Worm (Caenorhabditis elegans) whole organism, L4 larva: ENCODE data around the gene F32D8.4.
A peak's percentile ranks its signal among the peaks of the same experiment; 100 is the strongest.

Experiments
- T20F7.1 ChIP-seq: fragments of 200-800 bp; sonication (Bioruptor generic); optimal IDR thresholded peaks from 2 replicates; lab custom pipeline; 2018; ENCODE audit warnings: mild to moderate bottlenecking, missing genetic modification characterization, missing compliant biosample characterization
- Y105C5A.15 ChIP-seq: fragments of 200-800 bp; sonication (Bioruptor generic); IDR thresholded peaks from 2 replicates; pipeline ENCODE4 v1.3.6; 2022; ENCODE audit warnings: missing genetic modification characterization, missing compliant biosample characterization
- Y5F2A.4 ChIP-seq: fragments of 200-800 bp; sonication (Bioruptor generic); optimal IDR thresholded peaks from 2 replicates; lab custom pipeline; 2018; ENCODE audit warnings: mild to moderate bottlenecking, missing genetic modification characterization, missing compliant biosample characterization
- ZK337.2 ChIP-seq: fragments of 200-800 bp; sonication (Bioruptor generic); IDR thresholded peaks from 2 replicates; pipeline ENCODE4 v1.3.6; 2022; ENCODE audit warnings: missing genetic modification reagents, missing genetic modification characterization, missing compliant biosample characterization
- aha-1 ChIP-seq: fragments of 150-350 bp; peaks from one replicate; lab custom pipeline; 2014; ENCODE audit warnings: missing biosample characterization, missing genetic modification characterization
- aly-2 ChIP-seq: sonication (generic microtip); optimal IDR thresholded peaks from 2 replicates; lab custom pipeline; 2018; ENCODE audit warnings: missing biosample characterization, missing genetic modification characterization
- ceh-28 ChIP-seq: fragments of 150-350 bp; optimal IDR thresholded peaks from 2 replicates; lab custom pipeline; 2014; ENCODE audit warnings: missing biosample characterization, missing genetic modification reagents, missing genetic modification characterization
- ceh-82 ChIP-seq: sonication (generic microtip); optimal IDR thresholded peaks from 2 replicates; lab custom pipeline; 2017; ENCODE audit warnings: missing biosample characterization, missing genetic modification characterization
- cey-2 ChIP-seq: sonication (generic microtip); optimal IDR thresholded peaks from 3 replicates; lab custom pipeline; 2017; ENCODE audit warnings: missing genetic modification characterization, mild to moderate bottlenecking, missing compliant biosample characterization, antibody characterized with exemption, borderline replicate concordance; ENCODE audit not compliant: insufficient read depth
- daf-16 ChIP-seq, 3 experiments: sonication (generic microtip); optimal IDR thresholded peaks; 2 replicates each; lab custom pipeline; 2016 to 2017; ENCODE audit warnings: missing genetic modification characterization in 3 of 3, missing genetic modification reagents in 3 of 3, mild to moderate bottlenecking in 2 of 3, missing compliant biosample characterization in 2 of 3, missing biosample characterization in 1 of 3, moderate library complexity in 1 of 3
- dmd-6 ChIP-seq: fragments of 200-800 bp; sonication (Bioruptor generic); IDR thresholded peaks from 2 replicates; pipeline ENCODE4 v1.3.6; 2022; ENCODE audit warnings: missing genetic modification reagents, missing genetic modification characterization, missing compliant biosample characterization
- dpl-1 ChIP-seq: fragments of 150-350 bp; optimal IDR thresholded peaks from 2 replicates; lab custom pipeline; 2014; ENCODE audit warnings: missing biosample characterization, missing genetic modification reagents, missing genetic modification characterization
- duxl-1 ChIP-seq: sonication (generic microtip); optimal IDR thresholded peaks from 2 replicates; lab custom pipeline; 2016; ENCODE audit warnings: mild to moderate bottlenecking, missing genetic modification characterization, moderate library complexity, missing compliant biosample characterization; ENCODE audit not compliant: poor library complexity
- dve-1 ChIP-seq: sonication (generic microtip); optimal IDR thresholded peaks from 2 replicates; lab custom pipeline; 2017; ENCODE audit warnings: antibody characterized with exemption, mild to moderate bottlenecking, missing genetic modification characterization, missing compliant biosample characterization; ENCODE audit not compliant: insufficient read depth
- fos-1 ChIP-seq: fragments of 150-350 bp; optimal IDR thresholded peaks from 2 replicates; lab custom pipeline; 2014; ENCODE audit warnings: missing biosample characterization, missing genetic modification characterization
- hif-1 ChIP-seq, 2 experiments: sonication (generic microtip); optimal IDR thresholded peaks; 2 replicates each; lab custom pipeline; 2016 to 2017; ENCODE audit warnings: missing compliant biosample characterization in 2 of 2, missing genetic modification characterization in 2 of 2, missing genetic modification reagents in 2 of 2, missing genotype in 2 of 2, mild to moderate bottlenecking in 1 of 2
- hlh-11 ChIP-seq: fragments of 200-800 bp; sonication (Bioruptor generic); optimal IDR thresholded peaks from 2 replicates; lab custom pipeline; 2018; ENCODE audit warnings: mild to moderate bottlenecking, missing genetic modification characterization, missing compliant biosample characterization
- hlh-30 ChIP-seq: sonication (generic microtip); optimal IDR thresholded peaks from 2 replicates; lab custom pipeline; 2017; ENCODE audit warnings: antibody characterized with exemption, mild to moderate bottlenecking, missing genetic modification characterization, missing compliant biosample characterization; ENCODE audit not compliant: insufficient read depth
- lin-13 ChIP-seq: fragments of 150-350 bp; optimal IDR thresholded peaks from 2 replicates; lab custom pipeline; 2014; ENCODE audit warnings: missing biosample characterization, missing genetic modification reagents, missing genetic modification characterization
- lir-3 ChIP-seq: sonication (generic microtip); optimal IDR thresholded peaks from 2 replicates; lab custom pipeline; 2016; ENCODE audit warnings: mild to moderate bottlenecking, missing genetic modification characterization, missing compliant biosample characterization
- lsy-2 ChIP-seq, 2 experiments: fragments of 150-350 bp in 1 of 2; sonication (generic microtip) in 1 of 2; optimal IDR thresholded peaks; 2 replicates each; lab custom pipeline; 2014 to 2017; ENCODE audit warnings: missing biosample characterization in 2 of 2, missing genetic modification characterization in 2 of 2
- mdl-1 ChIP-seq, 2 experiments: fragments of 150-350 bp in 1 of 2; sonication (generic microtip) in 1 of 2; optimal IDR thresholded peaks; 2 replicates each; lab custom pipeline; 2014 to 2017; ENCODE audit warnings: missing biosample characterization in 2 of 2, missing genetic modification characterization in 2 of 2
- mdt-29 ChIP-seq: fragments of 200-800 bp; sonication (Bioruptor generic); IDR thresholded peaks from 2 replicates; pipeline ENCODE4 v1.3.6; 2022; ENCODE audit warnings: missing genetic modification reagents, missing genetic modification characterization, missing compliant biosample characterization
- mxl-2 ChIP-seq: fragments of 200-800 bp; sonication (Bioruptor generic); conservative IDR thresholded peaks from 2 replicates; pipeline ENCODE4 v1.3.6; 2022; ENCODE audit warnings: missing genetic modification reagents, missing genetic modification characterization, missing compliant biosample characterization
- mxl-3 ChIP-seq: fragments of 200-800 bp; sonication (Bioruptor generic); optimal IDR thresholded peaks from 2 replicates; lab custom pipeline; 2018; ENCODE audit warnings: mild to moderate bottlenecking, missing genetic modification characterization, missing compliant biosample characterization
- nhr-111 ChIP-seq: fragments of 200-800 bp; sonication (Bioruptor generic); optimal IDR thresholded peaks from 2 replicates; lab custom pipeline; 2018; ENCODE audit warnings: mild to moderate bottlenecking, missing genetic modification characterization, missing compliant biosample characterization
- nhr-237 ChIP-seq: sonication (generic microtip); optimal IDR thresholded peaks from 2 replicates; lab custom pipeline; 2017; ENCODE audit warnings: missing biosample characterization, missing genetic modification characterization
- nhr-28 ChIP-seq: fragments of 150-350 bp; optimal IDR thresholded peaks from 2 replicates; lab custom pipeline; 2014; ENCODE audit warnings: missing biosample characterization, missing genetic modification characterization
- nhr-41 ChIP-seq: fragments of 200-800 bp; sonication (Bioruptor generic); IDR thresholded peaks from 2 replicates; pipeline ENCODE4 v1.3.6; 2022; ENCODE audit warnings: missing genetic modification reagents, missing genetic modification characterization, missing compliant biosample characterization
- nhr-48 ChIP-seq: sonication (generic microtip); optimal IDR thresholded peaks from 2 replicates; lab custom pipeline; 2016; ENCODE audit warnings: mild to moderate bottlenecking, missing genetic modification characterization, missing compliant biosample characterization
- nhr-77 ChIP-seq: fragments of 150-350 bp; optimal IDR thresholded peaks from 2 replicates; lab custom pipeline; 2014; ENCODE audit warnings: missing biosample characterization, missing genetic modification characterization
- php-3 ChIP-seq: fragments of 200-800 bp; sonication (Bioruptor generic); IDR thresholded peaks from 2 replicates; pipeline ENCODE4 v1.3.6; 2022; ENCODE audit warnings: missing genetic modification reagents, missing genetic modification characterization, missing compliant biosample characterization
- pqm-1 ChIP-seq: sonication (generic microtip); optimal IDR thresholded peaks from 2 replicates; lab custom pipeline; 2017; ENCODE audit warnings: missing biosample characterization, missing genetic modification characterization
- set-16 ChIP-seq: fragments of 200-800 bp; sonication (Bioruptor generic); IDR thresholded peaks from 2 replicates; pipeline ENCODE4 v1.3.6; 2022; ENCODE audit warnings: missing genetic modification reagents, missing genetic modification characterization, missing compliant biosample characterization
- skn-1 ChIP-seq: fragments of 150-350 bp; optimal IDR thresholded peaks from 2 replicates; lab custom pipeline; 2014; ENCODE audit warnings: missing biosample characterization, missing genetic modification characterization
- spr-1 ChIP-seq: sonication (generic microtip); optimal IDR thresholded peaks from 2 replicates; lab custom pipeline; 2016; ENCODE audit warnings: mild to moderate bottlenecking, missing genetic modification characterization, missing compliant biosample characterization
- tra-1 ChIP-seq: fragments of 200-800 bp; sonication (Bioruptor generic); IDR thresholded peaks from 2 replicates; pipeline ENCODE4 v1.3.6; 2022; ENCODE audit warnings: missing genetic modification reagents, missing genetic modification characterization, missing compliant biosample characterization
- unc-62 ChIP-seq, 3 experiments: fragments of 150-350 bp in 1 of 3; sonication (generic microtip); optimal IDR thresholded peaks in 2 of 3; peaks in 1 of 3; 1 replicate in 1 of 3; 2 replicates in 2 of 3; lab custom pipeline; 2014 to 2017; ENCODE audit warnings: missing biosample characterization in 3 of 3, missing genetic modification characterization in 3 of 3, missing genetic modification reagents in 3 of 3, missing genotype in 1 of 3
- vab-7 ChIP-seq: fragments of 200-800 bp; sonication (Bioruptor generic); IDR thresholded peaks from 2 replicates; pipeline ENCODE4 v1.3.6; 2022; ENCODE audit warnings: missing genetic modification reagents, missing genetic modification characterization, missing compliant biosample characterization
- zip-11 ChIP-seq: fragments of 200-800 bp; sonication (Bioruptor generic); IDR thresholded peaks from 2 replicates; pipeline ENCODE4 v1.3.6; 2022; ENCODE audit warnings: missing genetic modification characterization, missing compliant biosample characterization
- zip-2 ChIP-seq: fragments of 150-350 bp; optimal IDR thresholded peaks from 2 replicates; lab custom pipeline; 2014; ENCODE audit warnings: missing biosample characterization, missing genetic modification characterization
- ztf-11 ChIP-seq: fragments of 150-350 bp; optimal IDR thresholded peaks from 2 replicates; lab custom pipeline; 2014; ENCODE audit warnings: missing biosample characterization, missing genetic modification characterization
- ztf-7 ChIP-seq: fragments of 150-350 bp; optimal IDR thresholded peaks from 2 replicates; lab custom pipeline; 2014; ENCODE audit warnings: missing biosample characterization, missing genetic modification characterization

Gene F32D8.4

DNA sequence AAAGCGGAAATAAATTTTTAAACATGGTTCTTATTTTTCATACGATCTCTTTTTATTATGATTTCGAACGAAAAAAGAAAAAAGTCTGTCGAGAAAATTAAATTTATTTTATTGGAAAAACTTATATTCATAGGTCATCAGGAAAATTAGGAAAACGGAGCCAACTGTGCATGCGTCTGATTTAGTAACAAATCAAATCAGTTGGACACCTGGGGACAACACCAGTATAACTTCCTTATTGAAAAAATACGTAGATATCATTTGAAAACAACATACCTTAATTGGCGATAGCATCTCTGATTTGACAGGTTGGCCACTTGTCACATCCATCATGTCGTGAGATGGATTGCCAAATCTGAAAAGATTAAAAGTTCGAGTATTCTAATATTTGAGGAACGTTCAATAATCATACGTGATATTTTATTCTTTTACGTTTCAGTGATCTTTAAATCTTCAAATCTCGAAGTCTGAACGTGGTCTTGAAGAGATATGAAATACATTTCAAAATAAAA lies 32.8 kb downstream of the F32D8.4 start:
- no peak for TF ChIP-seq aha-1 (tag; lab: Kevin White, UChicago)
- TF ChIP-seq unc-62 (GFP tag; optimal IDR thresholded peaks at IDR 0.05 in 1 of 2; lab: Kevin White, UChicago): peak in 1 of 2 experiments; percentile 98
- TF ChIP-seq unc-62 (tag; optimal IDR thresholded peaks at IDR 0.05; lab: Kevin White, UChicago): no peak

DNA sequence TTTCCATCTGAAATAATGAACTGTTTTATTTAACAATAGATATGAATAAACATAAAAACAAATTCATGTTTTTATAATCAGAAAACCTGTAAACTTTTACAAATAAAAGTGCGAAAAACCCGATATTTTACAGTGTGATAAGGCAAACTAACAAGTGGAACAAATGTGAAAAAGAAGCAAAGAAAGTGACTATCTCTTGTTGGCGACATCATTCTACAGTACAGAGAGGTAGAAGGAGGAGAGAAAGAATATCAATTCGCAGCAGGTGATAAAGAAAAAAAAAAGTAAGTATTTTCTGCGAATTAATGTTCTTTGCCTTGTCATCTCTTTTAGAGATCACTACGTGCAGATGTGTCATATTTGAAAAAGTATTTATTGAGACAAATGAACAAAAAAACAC lies 33.6 kb downstream of the F32D8.4 start:
- TF ChIP-seq aha-1 (tag; lab: Kevin White, UChicago): peak; percentile 99
- TF ChIP-seq unc-62 (GFP tag; optimal IDR thresholded peaks at IDR 0.05 in 1 of 2; lab: Kevin White, UChicago): peak in 1 of 2 experiments; percentile 2
- TF ChIP-seq unc-62 (tag; optimal IDR thresholded peaks at IDR 0.05; lab: Kevin White, UChicago): no peak
- TF ChIP-seq nhr-48 (tag; lab: Kevin White, UChicago): peak; percentile 36
- TF ChIP-seq dpl-1 (GFP tag; lab: Kevin White, UChicago): peak; percentile 4
- peak; percentile 67 for TF ChIP-seq hlh-11 (tag; lab: Kevin White, UChicago)
- TF ChIP-seq nhr-28 (tag; lab: Kevin White, UChicago): peak; percentile 91
- TF ChIP-seq ceh-82 (tag; lab: Kevin White, UChicago): no peak
- TF ChIP-seq daf-16 (GFP tag; optimal IDR thresholded peaks at IDR 0.05; lab: Kevin White, UChicago): no peak
- TF ChIP-seq daf-16 (tag; optimal IDR thresholded peaks at IDR 0.05; lab: Kevin White, UChicago): peak; percentile 63
- no peak for TF ChIP-seq fos-1
- peak; percentile 26 for TF ChIP-seq cey-2 (tag; lab: Kevin White, UChicago)
- TF ChIP-seq lsy-2 (tag; optimal IDR thresholded peaks at IDR 0.05; lab: Kevin White, UChicago): peak in 1 of 2 experiments; percentile 43
- TF ChIP-seq mdt-29 (GFP tag; lab: Robert Waterston, UW): no peak
- TF ChIP-seq hif-1 (tag; optimal IDR thresholded peaks at IDR 0.05; lab: Kevin White, UChicago): peak in 1 of 2 experiments; percentile 33
- TF ChIP-seq mxl-2 (GFP tag; lab: Robert Waterston, UW): no peak
- no peak for TF ChIP-seq nhr-41 (GFP tag; lab: Robert Waterston, UW)
- TF ChIP-seq ztf-7 (tag; lab: Kevin White, UChicago): no peak
- TF ChIP-seq nhr-77 (tag; lab: Kevin White, UChicago): peak; percentile 69
- peak; percentile 55 for TF ChIP-seq dve-1 (tag; lab: Kevin White, UChicago)
- peak; percentile 60; the same call in 1 of the 2 replicates for TF ChIP-seq php-3 (GFP tag; lab: Robert Waterston, UW)
- TF ChIP-seq mdl-1 (tag; optimal IDR thresholded peaks at IDR 0.05; lab: Kevin White, UChicago): peak in 1 of 2 experiments; percentile 43
- peak; percentile 23 for TF ChIP-seq mxl-3 (GFP tag; lab: Kevin White, UChicago)
- TF ChIP-seq dmd-6 (GFP tag; lab: Robert Waterston, UW): peak; percentile 74
- TF ChIP-seq ztf-11: no peak
- TF ChIP-seq hlh-30: peak; percentile 23
- peak; percentile 94 for TF ChIP-seq pqm-1 (tag; lab: Kevin White, UChicago)

DNA sequence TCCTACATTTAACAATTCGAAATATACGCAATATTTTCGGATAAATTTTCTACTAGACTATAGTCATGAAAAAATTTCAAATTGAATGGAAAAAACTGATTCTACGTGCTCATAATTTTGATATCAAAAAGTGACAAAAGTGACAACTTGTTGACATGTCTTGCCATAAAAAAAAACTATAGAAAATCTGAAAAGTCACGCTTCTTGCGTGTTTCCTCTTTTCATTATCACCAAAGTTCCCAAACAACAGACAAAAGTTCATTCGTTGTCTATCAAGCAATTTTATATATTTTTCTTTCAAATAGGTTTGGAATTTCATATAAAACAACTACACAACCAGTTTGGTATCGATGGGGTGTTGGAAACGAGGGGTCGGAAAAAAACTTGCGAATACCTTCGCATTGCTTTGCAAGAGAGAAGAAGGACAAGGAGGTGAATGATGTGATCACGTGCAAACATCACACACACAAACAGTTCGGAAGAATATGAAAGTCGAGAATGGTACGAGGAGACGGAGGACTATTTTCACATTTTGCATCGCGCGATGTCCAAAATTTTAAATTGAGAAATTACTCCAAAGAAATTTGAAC lies 34.2 kb downstream of the F32D8.4 start:
- no peak for TF ChIP-seq vab-7 (GFP tag; lab: Robert Waterston, UW)
- no peak for TF ChIP-seq duxl-1
- no peak for TF ChIP-seq ceh-28
- no peak for TF ChIP-seq tra-1 (GFP tag; lab: Robert Waterston, UW)
- TF ChIP-seq aly-2 (tag; lab: Kevin White, UChicago): no peak
- TF ChIP-seq unc-62 (GFP tag; optimal IDR thresholded peaks at IDR 0.05 in 1 of 2; lab: Kevin White, UChicago): peak in 1 of 2 experiments; percentile 71
- no peak for TF ChIP-seq unc-62 (tag; optimal IDR thresholded peaks at IDR 0.05; lab: Kevin White, UChicago)
- TF ChIP-seq ZK337.2 (GFP tag; lab: Robert Waterston, UW): no peak
- no peak for TF ChIP-seq spr-1
- no peak for TF ChIP-seq set-16
- no peak for TF ChIP-seq hlh-11 (tag; lab: Kevin White, UChicago)
- TF ChIP-seq skn-1 (tag; lab: Kevin White, UChicago): no peak
- peak; percentile 73 for TF ChIP-seq hlh-30
- TF ChIP-seq nhr-111 (GFP tag; lab: Kevin White, UChicago): no peak
- TF ChIP-seq nhr-237: no peak
- peak; percentile 80 for TF ChIP-seq aha-1 (tag; lab: Kevin White, UChicago)
- TF ChIP-seq mxl-3 (GFP tag; lab: Kevin White, UChicago): peak; percentile 32
- no peak for TF ChIP-seq Y5F2A.4 (GFP tag; lab: Kevin White, UChicago)
- TF ChIP-seq lir-3 (tag; lab: Kevin White, UChicago): no peak
- TF ChIP-seq mxl-2 (GFP tag; lab: Robert Waterston, UW): no peak
- TF ChIP-seq lin-13 (GFP tag; lab: Kevin White, UChicago): no peak
- TF ChIP-seq dve-1 (tag; lab: Kevin White, UChicago): peak; percentile 9
- no peak for TF ChIP-seq Y105C5A.15 (GFP tag; lab: Robert Waterston, UW)
- TF ChIP-seq zip-2 (tag; lab: Kevin White, UChicago): no peak
- no peak for TF ChIP-seq zip-11 (GFP tag; lab: Robert Waterston, UW)
- TF ChIP-seq T20F7.1 (GFP tag; lab: Kevin White, UChicago): no peak
- 0 out of 2 replicates have a peak, but pooled peaks have one; percentile 39 for TF ChIP-seq php-3 (GFP tag; lab: Robert Waterston, UW)
